Worm (Caenorhabditis elegans): ENCODE measurements around the gene Y71H2AL.4.

ce11 chrIII:2652704-2653566 is 33.3 kb upstream of the Y71H2AL.4 start:
- TF ChIP-seq unc-62 (GFP tag; optimal IDR thresholded peaks at IDR 0.05) (no peak), elt-1 (tag; optimal IDR thresholded peaks at IDR 0.05; ENCODE audit: borderline replicate concordance, insufficient read depth) (no peak), ceh-83 (GFP tag; optimal IDR thresholded peaks at IDR 0.05) (no peak), bed-3 (GFP tag; optimal IDR thresholded peaks at IDR 0.05) (no peak)
